Fruit fly (Drosophila melanogaster) whole organism, embryonic: ENCODE results near the gene Uba4.

Source experiments
- Asciz ChIP-seq: fragments of 200-800 bp; sonication (Bioruptor generic); optimal IDR thresholded peaks from 2 replicates; lab custom pipeline; 2017; ENCODE audit warnings: missing biosample characterization, mild to moderate bottlenecking, missing genetic modification characterization, missing genetic modification reagents
- CG10321 ChIP-seq: fragments of 200-800 bp; sonication (Bioruptor generic); IDR thresholded peaks from 2 replicates; pipeline ENCODE4 v1.3.6; 2022; ENCODE audit warnings: missing biosample characterization, missing genetic modification characterization
- CG10366 ChIP-seq: fragments of 200-800 bp; sonication (Bioruptor generic); IDR thresholded peaks from 2 replicates; pipeline ENCODE4 v1.3.6; 2022; ENCODE audit warnings: missing biosample characterization, missing genetic modification characterization
- CG11723 ChIP-seq: fragments of 200-800 bp; sonication (Bioruptor generic); optimal IDR thresholded peaks from 2 replicates; lab custom pipeline; 2017; ENCODE audit warnings: missing biosample characterization, mild to moderate bottlenecking, missing genetic modification characterization
- CG12659 ChIP-seq: fragments of 200-800 bp; sonication (Bioruptor generic); optimal IDR thresholded peaks from 3 replicates; lab custom pipeline; 2017; ENCODE audit warnings: mild to moderate bottlenecking, missing biosample characterization, missing genetic modification reagents, missing genetic modification characterization
- CG13624 ChIP-seq: fragments of 200-800 bp; sonication (Bioruptor generic); optimal IDR thresholded peaks from 2 replicates; lab custom pipeline; 2016; ENCODE audit warnings: missing biosample characterization, missing genetic modification characterization
- CG14050 ChIP-seq: fragments of 200-800 bp; sonication (Bioruptor generic); IDR thresholded peaks from 3 replicates; pipeline ENCODE4 v1.3.6; 2022; ENCODE audit warnings: missing biosample characterization, missing genetic modification characterization
- CG1529 ChIP-seq: fragments of 200-800 bp; sonication (Bioruptor generic); optimal IDR thresholded peaks from 3 replicates; lab custom pipeline; 2018; ENCODE audit warnings: missing biosample characterization, missing genetic modification characterization
- CG16779 ChIP-seq: fragments of 200-800 bp; sonication (Bioruptor generic); IDR thresholded peaks from 2 replicates; pipeline ENCODE4 v1.3.6; 2022; ENCODE audit warnings: missing biosample characterization, missing genetic modification characterization
- CG16863 ChIP-seq: fragments of 200-800 bp; sonication (Bioruptor generic); optimal IDR thresholded peaks from 3 replicates; lab custom pipeline; 2016; ENCODE audit warnings: missing biosample characterization, missing genetic modification characterization
- CG17802 ChIP-seq: fragments of 200-800 bp; sonication (Bioruptor generic); optimal IDR thresholded peaks from 2 replicates; lab custom pipeline; 2018; ENCODE audit warnings: missing biosample characterization, mild to moderate bottlenecking, missing genetic modification characterization, moderate library complexity
- CG34422 ChIP-seq: fragments of 200-800 bp; sonication (Bioruptor generic); IDR thresholded peaks from 3 replicates; pipeline ENCODE4 v1.3.6; 2022; ENCODE audit warnings: missing biosample characterization, missing genetic modification characterization
- CG4730 ChIP-seq: fragments of 200-800 bp; sonication (Bioruptor generic); IDR thresholded peaks from 2 replicates; pipeline ENCODE4 v1.3.6; 2022; ENCODE audit warnings: missing biosample characterization, missing genetic modification characterization
- CG6683 ChIP-seq: fragments of 200-800 bp; sonication (Bioruptor generic); optimal IDR thresholded peaks from 2 replicates; lab custom pipeline; 2017; ENCODE audit warnings: missing biosample characterization, mild to moderate bottlenecking, missing genetic modification characterization, missing genetic modification reagents
- CG7745 ChIP-seq: fragments of 200-800 bp; sonication (Bioruptor generic); optimal IDR thresholded peaks from 2 replicates; lab custom pipeline; 2018; ENCODE audit warnings: missing biosample characterization, mild to moderate bottlenecking, missing genetic modification characterization, moderate library complexity
- CG8281 ChIP-seq: fragments of 200-800 bp; sonication (Bioruptor generic); optimal IDR thresholded peaks from 2 replicates; lab custom pipeline; 2018; ENCODE audit warnings: missing biosample characterization, mild to moderate bottlenecking, missing genetic modification characterization, moderate library complexity
- CG8765 ChIP-seq: fragments of 200-800 bp; sonication (Bioruptor generic); IDR thresholded peaks from 2 replicates; pipeline ENCODE4 v1.3.6; 2022; ENCODE audit warnings: missing biosample characterization, missing genetic modification characterization
- CkIIα-i1 ChIP-seq: fragments of 200-800 bp; sonication (Bioruptor generic); IDR thresholded peaks from 2 replicates; pipeline ENCODE4 v1.3.6; 2022; ENCODE audit warnings: missing biosample characterization, missing genetic modification characterization
- H15 ChIP-seq: fragments of 200-800 bp; sonication (Bioruptor generic); IDR thresholded peaks from 3 replicates; pipeline ENCODE4 v1.3.6; 2022; ENCODE audit warnings: missing biosample characterization, missing genetic modification characterization
- HmgZ ChIP-seq: fragments of 200-800 bp; sonication (Bioruptor generic); optimal IDR thresholded peaks from 2 replicates; lab custom pipeline; 2018; ENCODE audit warnings: missing biosample characterization, mild to moderate bottlenecking, missing genetic modification characterization
- Hmr ChIP-seq: fragments of 200-800 bp; sonication (Bioruptor generic); optimal IDR thresholded peaks from 3 replicates; lab custom pipeline; 2017; ENCODE audit warnings: mild to moderate bottlenecking, missing biosample characterization, missing genetic modification reagents, missing genetic modification characterization
- Hr3 ChIP-seq: fragments of 200-800 bp; sonication (Bioruptor generic); optimal IDR thresholded peaks from 3 replicates; lab custom pipeline; 2016; ENCODE audit warnings: missing biosample characterization, missing genetic modification characterization
- Jarid2 ChIP-seq: fragments of 200-800 bp; sonication (Bioruptor generic); optimal IDR thresholded peaks from 3 replicates; lab custom pipeline; 2017; ENCODE audit warnings: mild to moderate bottlenecking, missing biosample characterization, missing genetic modification reagents, missing genetic modification characterization
- Pdp1 ChIP-seq, 2 experiments: fragments of 200-800 bp; sonication (Bioruptor generic); optimal IDR thresholded peaks; 3 replicates each; lab custom pipeline; 2016; ENCODE audit warnings: missing biosample characterization in 2 of 2, missing genetic modification characterization in 2 of 2, mild to moderate bottlenecking in 1 of 2, moderate library complexity in 1 of 2
- Side ChIP-seq: fragments of 200-800 bp; sonication (Bioruptor generic); optimal IDR thresholded peaks from 2 replicates; lab custom pipeline; 2016; ENCODE audit warnings: missing biosample characterization, missing genetic modification characterization
- Xrp1 ChIP-seq: fragments of 200-800 bp; sonication (Bioruptor generic); IDR thresholded peaks from 2 replicates; pipeline ENCODE4 v1.3.6; 2022; ENCODE audit warnings: missing biosample characterization, missing genetic modification characterization
- bigmax ChIP-seq: fragments of 200-800 bp; sonication (Bioruptor generic); optimal IDR thresholded peaks from 2 replicates; lab custom pipeline; 2018; ENCODE audit warnings: missing biosample characterization, mild to moderate bottlenecking, missing genetic modification characterization
- cg ChIP-seq: fragments of 200-800 bp; sonication (Bioruptor generic); optimal IDR thresholded peaks from 3 replicates; lab custom pipeline; 2019; ENCODE audit warnings: missing biosample characterization, mild to moderate bottlenecking, missing genetic modification characterization, moderate library complexity
- dati ChIP-seq: fragments of 200-800 bp; sonication (Bioruptor generic); IDR thresholded peaks from 2 replicates; pipeline ENCODE4 v1.3.6; 2022; ENCODE audit warnings: missing biosample characterization, missing genetic modification characterization
- dimm ChIP-seq: fragments of 200-800 bp; sonication (Bioruptor generic); IDR thresholded peaks from 2 replicates; pipeline ENCODE4 v1.3.6; 2022; ENCODE audit warnings: missing biosample characterization, missing genetic modification characterization
- dpn ChIP-seq, 2 experiments: fragments of 200-800 bp; sonication (Bioruptor generic); optimal IDR thresholded peaks; 3 replicates each; lab custom pipeline; 2016; ENCODE audit warnings: missing biosample characterization in 2 of 2, missing genetic modification characterization in 2 of 2
- dysf ChIP-seq: fragments of 200-800 bp; sonication (Bioruptor generic); IDR thresholded peaks from 3 replicates; pipeline ENCODE4 v1.3.6; 2022; ENCODE audit warnings: missing biosample characterization, missing genetic modification characterization
- fd96Cb ChIP-seq: fragments of 200-800 bp; sonication (Bioruptor generic); optimal IDR thresholded peaks from 2 replicates; lab custom pipeline; 2018; ENCODE audit warnings: missing biosample characterization, mild to moderate bottlenecking, missing genetic modification characterization, moderate library complexity
- fru ChIP-seq: fragments of >200 bp; optimal IDR thresholded peaks from 2 replicates; lab custom pipeline; 2017
- ftz-f1 ChIP-seq: fragments of 200-800 bp; sonication (Bioruptor generic); optimal IDR thresholded peaks from 2 replicates; lab custom pipeline; 2016; ENCODE audit warnings: missing biosample characterization, missing genetic modification characterization
- gem ChIP-seq: fragments of 200-800 bp; sonication (Bioruptor generic); optimal IDR thresholded peaks from 2 replicates; lab custom pipeline; 2019; ENCODE audit warnings: missing biosample characterization, mild to moderate bottlenecking, missing genetic modification characterization, moderate library complexity
- grau ChIP-seq: fragments of 200-800 bp; optimal IDR thresholded peaks from 3 replicates; lab custom pipeline; 2019; ENCODE audit warnings: missing biosample characterization, mild to moderate bottlenecking, missing genetic modification characterization, moderate library complexity
- grn ChIP-seq: fragments of 200-800 bp; sonication (Bioruptor generic); optimal IDR thresholded peaks from 3 replicates; lab custom pipeline; 2017; ENCODE audit warnings: missing biosample characterization, missing genetic modification characterization
- gsb-n ChIP-seq: fragments of 200-800 bp; sonication (Bioruptor generic); optimal IDR thresholded peaks from 3 replicates; lab custom pipeline; 2018; ENCODE audit warnings: missing biosample characterization, mild to moderate bottlenecking, missing genetic modification characterization
- mirr ChIP-seq: fragments of 200-800 bp; sonication (Bioruptor generic); optimal IDR thresholded peaks from 3 replicates; lab custom pipeline; 2018; ENCODE audit warnings: missing biosample characterization, mild to moderate bottlenecking, missing genetic modification characterization
- p53 ChIP-seq: fragments of 200-800 bp; sonication (Bioruptor generic); optimal IDR thresholded peaks from 2 replicates; lab custom pipeline; 2016; ENCODE audit warnings: missing biosample characterization, missing genetic modification characterization
- prd ChIP-seq, 3 experiments: fragments of >200 bp in 2 of 3; fragments of 200-800 bp in 1 of 3; sonication (Bioruptor generic) in 1 of 3; optimal IDR thresholded peaks in 2 of 3; IDR thresholded peaks in 1 of 3; 2 replicates in 2 of 3; 3 replicates in 1 of 3; pipeline versions ENCODE4 v1.3.6 to Lab custom; 2017 to 2022; ENCODE audit warnings: missing biosample characterization in 1 of 3, missing genetic modification characterization in 1 of 3
- ranshi ChIP-seq: fragments of 200-800 bp; sonication (Bioruptor generic); IDR thresholded peaks from 2 replicates; pipeline ENCODE4 v1.3.6; 2022; ENCODE audit warnings: missing biosample characterization, missing genetic modification characterization
- sob ChIP-seq: fragments of 200-800 bp; sonication (Bioruptor generic); IDR thresholded peaks from 2 replicates; pipeline ENCODE4 v1.3.6; 2022; ENCODE audit warnings: missing biosample characterization, missing genetic modification characterization
- toy ChIP-seq: fragments of 200-800 bp; sonication (Bioruptor generic); IDR thresholded peaks from 2 replicates; pipeline ENCODE4 v1.3.6; 2022; ENCODE audit warnings: missing biosample characterization, missing genetic modification characterization
- ttk ChIP-seq: fragments of 200-800 bp; sonication (Bioruptor generic); IDR thresholded peaks from 2 replicates; pipeline ENCODE4 v2.1.2; 2022; ENCODE audit warnings: missing biosample characterization, missing genetic modification characterization
- twi ChIP-seq: fragments of 200-800 bp; optimal IDR thresholded peaks from 2 replicates; lab custom pipeline; 2019; ENCODE audit warnings: missing biosample characterization, mild to moderate bottlenecking, missing genetic modification characterization, moderate library complexity
- unpg ChIP-seq: fragments of 200-800 bp; sonication (Bioruptor generic); optimal IDR thresholded peaks from 3 replicates; lab custom pipeline; 2018; ENCODE audit warnings: missing biosample characterization, mild to moderate bottlenecking, missing genetic modification characterization, moderate library complexity
- usp ChIP-seq: fragments of >200 bp; optimal IDR thresholded peaks from 2 replicates; lab custom pipeline; 2017; ENCODE audit warnings: missing biosample characterization, missing genetic modification characterization

Gene Uba4

DNA sequence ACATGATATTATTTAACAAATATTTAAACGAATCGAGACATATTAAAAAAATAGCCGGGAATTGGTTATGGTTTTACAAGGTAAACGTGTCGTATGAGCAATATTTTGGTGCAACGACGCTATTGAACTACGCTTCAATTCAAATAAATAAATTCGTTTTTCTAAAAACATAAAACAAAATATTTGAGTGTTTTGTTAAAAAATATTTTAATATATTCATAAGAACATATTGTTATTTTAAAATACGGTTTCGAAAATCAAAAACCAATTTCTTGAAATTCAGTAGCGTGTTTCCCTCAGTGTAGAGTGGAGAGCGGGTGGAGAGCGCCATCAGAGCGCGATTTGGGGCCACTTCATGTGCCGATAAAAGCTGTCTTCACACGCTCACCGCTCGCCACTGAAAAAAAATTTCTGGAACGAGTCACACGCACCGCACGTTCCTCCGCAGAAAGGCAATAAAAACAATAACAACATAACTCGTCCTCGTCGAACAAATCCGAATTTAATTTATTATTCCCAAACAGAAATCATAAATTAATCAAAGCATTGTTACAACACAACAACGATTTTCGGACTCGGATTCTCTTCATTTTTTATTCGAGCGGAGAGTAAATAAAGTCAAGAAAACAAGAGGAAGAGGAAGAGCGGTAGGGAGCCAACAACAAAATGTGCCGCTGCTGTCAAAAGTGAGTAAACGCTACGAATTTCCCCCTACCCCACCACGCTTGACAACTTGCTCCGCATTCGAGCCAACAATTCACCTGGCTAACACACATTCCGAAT lies 18.4 kb downstream of the Uba4 start (continued):
- TF ChIP-seq gem (peak; percentile 97), toy (GFP tag; lab: Robert Waterston, UW) (peak; percentile 45; the same call in 1 of the 2 replicates), CG16863 (GFP tag; lab: Kevin White, UChicago) (no peak), fru (lab: Kevin White, UChicago) (no peak), CG11723 (GFP tag; lab: Kevin White, UChicago) (peak; percentile 91), CG14050 (peak; percentile 61; the same call in 2 of the 3 replicates), cg (no peak), dysf (GFP tag; lab: Robert Waterston, UW) (peak; percentile 91), CG8765 (GFP tag; lab: Robert Waterston, UW) (no peak), Hr3 (GFP tag; lab: Kevin White, UChicago) (peak; percentile 89), ranshi (GFP tag; lab: Robert Waterston, UW) (peak; percentile 69; the same call in 1 of the 2 replicates), CG17802 (peak; percentile 52), ftz-f1 (GFP tag; lab: Kevin White, UChicago) (no peak), CG6683 (peak; percentile 84), CG8281 (tag; lab: Kevin White, UChicago) (peak; percentile 85), fd96Cb (tag; lab: Kevin White, UChicago) (peak; percentile 94), grau (tag; lab: Kevin White, UChicago) (peak; percentile 91), bigmax (GFP tag; lab: Kevin White, UChicago) (no peak), p53 (no peak), CG13624 (peak; percentile 28), H15 (GFP tag; lab: Robert Waterston, UW) (peak; percentile 70; the same call in 1 of the 3 replicates), gsb-n (tag; lab: Kevin White, UChicago) (peak; percentile 76), sob (GFP tag; lab: Robert Waterston, UW) (peak; percentile 56), mirr (GFP tag; lab: Kevin White, UChicago) (no peak), Asciz (GFP tag; lab: Kevin White, UChicago) (peak; percentile 93), HmgZ (tag; lab: Kevin White, UChicago) (peak; percentile 29), CG10366 (GFP tag; lab: Robert Waterston, UW) (peak; percentile 55), Hmr (GFP tag; lab: Kevin White, UChicago) (peak; percentile 91), twi (tag; lab: Kevin White, UChicago) (peak; percentile 81), Jarid2 (GFP tag; lab: Kevin White, UChicago) (peak; percentile 76), dimm (no peak), Xrp1 (GFP tag; lab: Robert Waterston, UW) (peak; percentile 80), usp (no peak), ttk (GFP tag; lab: Robert Waterston, UW) (peak; percentile 72), grn (no peak), prd (optimal IDR thresholded peaks at IDR 0.05; lab: Kevin White, UChicago) (no peak), prd (GFP tag; IDR thresholded peaks at IDR 0.05; lab: Robert Waterston, UW) (peak; percentile 81; the same call in 2 of the 3 replicates), CkIIα-i1 (no peak), unpg (GFP tag; lab: Kevin White, UChicago) (peak; percentile 63), CG10321 (peak; percentile 34; the same call in 1 of the 2 replicates), CG12659 (GFP tag; lab: Kevin White, UChicago) (peak; percentile 94), dpn (GFP tag; optimal IDR thresholded peaks at IDR 0.05; lab: Kevin White, UChicago) (peak; percentile 42 to 80), CG34422 (GFP tag; lab: Robert Waterston, UW) (peak; percentile 82), CG4730 (GFP tag; lab: Robert Waterston, UW) (peak; percentile 59), CG7745 (no peak), CG1529 (peak; percentile 70), CG16779 (no peak), Pdp1 (GFP tag; optimal IDR thresholded peaks at IDR 0.05; lab: Kevin White, UChicago) (peak; percentile 53 to 62), Side (GFP tag; lab: Kevin White, UChicago) (peak; percentile 38), dati (no peak; the same call in 1 of the 2 replicates)
